Fruit fly (Drosophila melanogaster) whole organism, embryonic: Measurements from ENCODE around the gene HP5.
A peak's percentile ranks its signal among the peaks of the same experiment; 100 is the strongest.

Experiments used
- Antp ChIP-seq: fragments of 200-800 bp; sonication (Bioruptor generic); optimal IDR thresholded peaks from 3 replicates; lab custom pipeline; 2016; ENCODE audit warnings: missing biosample characterization, missing genetic modification characterization
- Bgb ChIP-seq: fragments of 200-800 bp; sonication (Bioruptor generic); IDR thresholded peaks from 2 replicates; pipeline ENCODE4 v1.3.6; 2022; ENCODE audit warnings: missing biosample characterization, missing genetic modification characterization; ENCODE audit not compliant: partially characterized antibody
- Bteb2 ChIP-seq: fragments of 200-800 bp; sonication (Bioruptor generic); optimal IDR thresholded peaks from 2 replicates; lab custom pipeline; 2016; ENCODE audit warnings: missing biosample characterization, missing genetic modification characterization
- CG10267 ChIP-seq: fragments of 200-800 bp; sonication (Bioruptor generic); optimal IDR thresholded peaks from 2 replicates; lab custom pipeline; 2018; ENCODE audit warnings: missing biosample characterization, mild to moderate bottlenecking, missing genetic modification characterization, moderate library complexity
- CG10543 ChIP-seq: fragments of 200-800 bp; sonication (Bioruptor generic); optimal IDR thresholded peaks from 3 replicates; lab custom pipeline; 2017; ENCODE audit warnings: missing biosample characterization, mild to moderate bottlenecking, missing genetic modification characterization, moderate library complexity
- CG11093 ChIP-seq: fragments of 200-800 bp; sonication (Bioruptor generic); IDR thresholded peaks from 3 replicates; pipeline ENCODE4 v1.3.6; 2022; ENCODE audit warnings: missing biosample characterization, missing genetic modification characterization
- CG11247 ChIP-seq: fragments of 200-800 bp; sonication (Bioruptor generic); IDR thresholded peaks from 2 replicates; pipeline ENCODE4 v1.3.6; 2022; ENCODE audit warnings: missing biosample characterization, missing genetic modification characterization
- CG11696 ChIP-seq: fragments of 200-800 bp; sonication (Bioruptor generic); IDR thresholded peaks from 2 replicates; pipeline ENCODE4 v1.3.6; 2022; ENCODE audit warnings: missing biosample characterization, missing genetic modification characterization
- CG11723 ChIP-seq: fragments of 200-800 bp; sonication (Bioruptor generic); optimal IDR thresholded peaks from 2 replicates; lab custom pipeline; 2017; ENCODE audit warnings: missing biosample characterization, mild to moderate bottlenecking, missing genetic modification characterization
- CG13624 ChIP-seq: fragments of 200-800 bp; sonication (Bioruptor generic); optimal IDR thresholded peaks from 2 replicates; lab custom pipeline; 2016; ENCODE audit warnings: missing biosample characterization, missing genetic modification characterization
- CG14710 ChIP-seq: fragments of 200-800 bp; sonication (Bioruptor generic); optimal IDR thresholded peaks from 3 replicates; lab custom pipeline; 2019; ENCODE audit warnings: missing biosample characterization, mild to moderate bottlenecking, missing genetic modification characterization, moderate library complexity
- CG15269 ChIP-seq: fragments of 200-800 bp; sonication (Bioruptor generic); optimal IDR thresholded peaks from 2 replicates; lab custom pipeline; 2018; ENCODE audit warnings: missing biosample characterization, mild to moderate bottlenecking, missing genetic modification characterization, moderate library complexity
- CG16815 ChIP-seq: fragments of 200-800 bp; sonication (Bioruptor generic); optimal IDR thresholded peaks from 3 replicates; lab custom pipeline; 2017; ENCODE audit warnings: missing biosample characterization, mild to moderate bottlenecking, missing genetic modification characterization
- CG17359 ChIP-seq: fragments of 200-800 bp; sonication (Bioruptor generic); optimal IDR thresholded peaks from 3 replicates; lab custom pipeline; 2018; ENCODE audit warnings: missing biosample characterization, mild to moderate bottlenecking, missing genetic modification characterization, moderate library complexity
- CG18599 ChIP-seq: fragments of 200-800 bp; sonication (Bioruptor generic); optimal IDR thresholded peaks from 3 replicates; lab custom pipeline; 2017; ENCODE audit warnings: missing biosample characterization, missing genetic modification characterization, mild to moderate bottlenecking, moderate library complexity, missing genetic modification reagents
- CG2875 ChIP-seq: fragments of 200-800 bp; sonication (Bioruptor generic); optimal IDR thresholded peaks from 2 replicates; lab custom pipeline; 2017; ENCODE audit warnings: missing biosample characterization, mild to moderate bottlenecking, missing genetic modification characterization, missing genetic modification reagents
- CG2889 ChIP-seq: fragments of 200-800 bp; sonication (Bioruptor generic); IDR thresholded peaks from 3 replicates; pipeline ENCODE4 v1.3.6; 2022; ENCODE audit warnings: missing biosample characterization, missing genetic modification characterization
- CG3065 ChIP-seq: fragments of 200-800 bp; sonication (Bioruptor generic); optimal IDR thresholded peaks from 2 replicates; lab custom pipeline; 2016; ENCODE audit warnings: missing biosample characterization, missing genetic modification characterization
- CG33557 ChIP-seq: fragments of 200-800 bp; sonication (Bioruptor generic); optimal IDR thresholded peaks from 2 replicates; lab custom pipeline; 2019; ENCODE audit warnings: missing biosample characterization, mild to moderate bottlenecking, missing genetic modification characterization, moderate library complexity
- CG3726 ChIP-seq: fragments of 200-800 bp; sonication (Bioruptor generic); IDR thresholded peaks from 3 replicates; pipeline ENCODE4, ENCODE4 v1.3.6; 2022; ENCODE audit warnings: missing biosample characterization, missing genetic modification characterization
- CG7357 ChIP-seq: fragments of 200-800 bp; sonication (Bioruptor generic); IDR thresholded peaks from 3 replicates; pipeline ENCODE4 v1.3.6; 2022; ENCODE audit warnings: missing biosample characterization, missing genetic modification characterization
- CG7745 ChIP-seq: fragments of 200-800 bp; sonication (Bioruptor generic); optimal IDR thresholded peaks from 2 replicates; lab custom pipeline; 2018; ENCODE audit warnings: missing biosample characterization, mild to moderate bottlenecking, missing genetic modification characterization, moderate library complexity
- CG7786 ChIP-seq: fragments of 200-800 bp; sonication (Bioruptor generic); optimal IDR thresholded peaks from 2 replicates; lab custom pipeline; 2016; ENCODE audit warnings: missing biosample characterization, missing genetic modification characterization
- CG7987 ChIP-seq: fragments of 200-800 bp; sonication (Bioruptor generic); optimal IDR thresholded peaks from 2 replicates; lab custom pipeline; 2018; ENCODE audit warnings: missing biosample characterization, mild to moderate bottlenecking, missing genetic modification characterization, moderate library complexity
- CG8944 ChIP-seq: fragments of 200-800 bp; sonication (Bioruptor generic); optimal IDR thresholded peaks from 3 replicates; lab custom pipeline; 2016; ENCODE audit warnings: missing biosample characterization, missing genetic modification characterization
- D19A ChIP-seq: fragments of 200-800 bp; optimal IDR thresholded peaks from 3 replicates; lab custom pipeline; 2019; ENCODE audit warnings: missing biosample characterization, mild to moderate bottlenecking, missing genetic modification characterization, moderate library complexity
- Dad ChIP-seq: fragments of 200-800 bp; sonication (Bioruptor generic); optimal IDR thresholded peaks from 3 replicates; lab custom pipeline; 2016; ENCODE audit warnings: missing biosample characterization, missing genetic modification characterization
- H2.0 ChIP-seq: fragments of 200-800 bp; sonication (Bioruptor generic); IDR thresholded peaks from 2 replicates; pipeline ENCODE4 v1.3.6; 2022; ENCODE audit warnings: missing biosample characterization, missing genetic modification characterization
- HLH4C ChIP-seq: fragments of 200-800 bp; sonication (Bioruptor generic); IDR thresholded peaks from 3 replicates; pipeline ENCODE4 v1.3.6; 2022; ENCODE audit warnings: missing biosample characterization, missing genetic modification characterization; ENCODE audit not compliant: partially characterized antibody
- Hey ChIP-seq: fragments of 200-800 bp; sonication (Bioruptor generic); optimal IDR thresholded peaks from 3 replicates; lab custom pipeline; 2018; ENCODE audit warnings: missing biosample characterization, mild to moderate bottlenecking, missing genetic modification characterization
- Hr39 ChIP-seq: fragments of >200 bp; optimal IDR thresholded peaks from 2 replicates; lab custom pipeline; 2017
- Hsf ChIP-seq: fragments of 200-800 bp; sonication (Bioruptor generic); optimal IDR thresholded peaks from 3 replicates; lab custom pipeline; 2016; ENCODE audit warnings: missing biosample characterization, missing genetic modification characterization
- Myb ChIP-seq: fragments of 200-800 bp; sonication (Bioruptor generic); optimal IDR thresholded peaks from 2 replicates; lab custom pipeline; 2016; ENCODE audit warnings: missing biosample characterization, missing genetic modification characterization
- Optix ChIP-seq: fragments of 200-800 bp; sonication (Bioruptor generic); IDR thresholded peaks from 3 replicates; pipeline ENCODE4 v1.3.6; 2022; ENCODE audit warnings: missing biosample characterization, missing genetic modification characterization
- PHDP ChIP-seq: fragments of 200-800 bp; sonication (Bioruptor generic); optimal IDR thresholded peaks from 3 replicates; lab custom pipeline; 2018; ENCODE audit warnings: missing biosample characterization, mild to moderate bottlenecking, missing genetic modification characterization, moderate library complexity
- Ptx1 ChIP-seq: fragments of 200-800 bp; sonication (Bioruptor generic); IDR thresholded peaks from 2 replicates; pipeline ENCODE4 v1.3.6; 2022; ENCODE audit warnings: missing biosample characterization, missing genetic modification characterization
- Sry-δ ChIP-seq: fragments of 200-800 bp; sonication (Bioruptor generic); optimal IDR thresholded peaks from 2 replicates; lab custom pipeline; 2016; ENCODE audit warnings: missing biosample characterization, missing genetic modification characterization
- abd-A ChIP-seq: fragments of 200-800 bp; sonication (Bioruptor generic); optimal IDR thresholded peaks from 3 replicates; lab custom pipeline; 2019; ENCODE audit warnings: missing biosample characterization, mild to moderate bottlenecking, missing genetic modification characterization, moderate library complexity
- al ChIP-seq: fragments of 200-800 bp; sonication (Bioruptor generic); IDR thresholded peaks from 2 replicates; pipeline ENCODE4 v1.3.6; 2022; ENCODE audit warnings: missing biosample characterization, missing genetic modification characterization
- ash1 ChIP-seq: fragments of 200-800 bp; sonication (Bioruptor generic); optimal IDR thresholded peaks from 2 replicates; lab custom pipeline; 2018; ENCODE audit warnings: missing biosample characterization, mild to moderate bottlenecking, missing genetic modification characterization
- ato ChIP-seq: fragments of 200-800 bp; sonication (Bioruptor generic); IDR thresholded peaks from 2 replicates; pipeline ENCODE4 v1.3.6; 2022; ENCODE audit warnings: missing biosample characterization, missing genetic modification characterization; ENCODE audit not compliant: partially characterized antibody
- br ChIP-seq: fragments of >200 bp; optimal IDR thresholded peaks from 2 replicates; lab custom pipeline; 2017
- btn ChIP-seq: fragments of 200-800 bp; sonication (Bioruptor generic); optimal IDR thresholded peaks from 2 replicates; lab custom pipeline; 2016; ENCODE audit warnings: missing biosample characterization, missing genetic modification characterization
- chm ChIP-seq: fragments of 200-800 bp; sonication (Bioruptor generic); IDR thresholded peaks from 2 replicates; pipeline ENCODE4 v1.3.6; 2022; ENCODE audit warnings: missing biosample characterization, missing genetic modification characterization
- esg ChIP-seq: fragments of 200-800 bp; sonication (Bioruptor generic); conservative IDR thresholded peaks from 2 replicates; pipeline ENCODE4 v1.3.6; 2022; ENCODE audit warnings: missing biosample characterization, missing genetic modification characterization
- gem ChIP-seq: fragments of 200-800 bp; sonication (Bioruptor generic); optimal IDR thresholded peaks from 2 replicates; lab custom pipeline; 2019; ENCODE audit warnings: missing biosample characterization, mild to moderate bottlenecking, missing genetic modification characterization, moderate library complexity
- gfzf ChIP-seq: fragments of 200-800 bp; sonication (Bioruptor generic); optimal IDR thresholded peaks from 2 replicates; lab custom pipeline; 2016; ENCODE audit warnings: missing biosample characterization, mild to moderate bottlenecking, missing genetic modification characterization, moderate library complexity
- h ChIP-seq: fragments of >200 bp; optimal IDR thresholded peaks from 2 replicates; lab custom pipeline; 2017
- psq ChIP-seq: fragments of 200-800 bp; sonication (Bioruptor generic); optimal IDR thresholded peaks from 2 replicates; lab custom pipeline; 2017; ENCODE audit warnings: missing biosample characterization, missing genetic modification characterization
- pum ChIP-seq: fragments of 200-800 bp; sonication (Bioruptor generic); optimal IDR thresholded peaks from 2 replicates; lab custom pipeline; 2016; ENCODE audit warnings: missing biosample characterization, missing genetic modification characterization
- tgo ChIP-seq: fragments of 200-800 bp; sonication (Bioruptor generic); IDR thresholded peaks from 3 replicates; pipeline ENCODE4 v1.3.6; 2022; ENCODE audit warnings: missing biosample characterization, missing genetic modification characterization
- usp ChIP-seq: fragments of >200 bp; optimal IDR thresholded peaks from 2 replicates; lab custom pipeline; 2017; ENCODE audit warnings: missing biosample characterization, missing genetic modification characterization
- zfh2 ChIP-seq: fragments of 200-800 bp; sonication (Bioruptor generic); optimal IDR thresholded peaks from 2 replicates; lab custom pipeline; 2016; ENCODE audit warnings: missing biosample characterization, missing genetic modification characterization

The HP5 gene

DNA sequence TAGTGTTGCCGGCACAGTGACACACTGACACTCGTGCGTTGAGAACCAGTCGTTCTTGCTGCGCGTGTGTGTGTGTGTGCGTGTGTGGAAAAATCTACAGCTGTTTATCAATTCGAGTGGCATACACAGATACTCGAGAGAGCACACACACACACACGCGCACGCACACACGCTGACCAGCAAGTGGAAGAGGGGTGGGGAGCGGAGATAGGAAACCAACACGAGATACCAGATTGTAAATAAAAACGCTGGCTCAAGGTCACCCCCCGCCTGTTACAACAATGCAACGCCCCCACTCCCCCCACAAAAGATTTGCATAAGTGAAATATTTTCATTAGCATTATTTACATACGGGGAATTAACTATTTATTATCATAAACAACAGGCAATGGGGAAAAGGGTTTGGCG is 27.3 kb upstream of the HP5 start (continued):
- no peak for TF ChIP-seq Myb (GFP tag; lab: Kevin White, UChicago)
- TF ChIP-seq Optix (GFP tag; lab: Robert Waterston, UW): no peak
- no peak for TF ChIP-seq H2.0 (GFP tag; lab: Robert Waterston, UW)
- no peak for TF ChIP-seq Hr39
- TF ChIP-seq PHDP (tag; lab: Kevin White, UChicago): peak; percentile 57
- TF ChIP-seq CG11723: peak; percentile 31
- TF ChIP-seq gfzf (GFP tag; lab: Kevin White, UChicago): no peak
- TF ChIP-seq CG11093 (GFP tag; lab: Robert Waterston, UW): no peak
- TF ChIP-seq Dad (GFP tag; lab: Kevin White, UChicago): no peak
- TF ChIP-seq psq (GFP tag; lab: Kevin White, UChicago): no peak
- TF ChIP-seq Antp: no peak
- TF ChIP-seq al (GFP tag; lab: Robert Waterston, UW): no peak
- peak; percentile 46 for TF ChIP-seq CG33557 (GFP tag; lab: Kevin White, UChicago)
- no peak for TF ChIP-seq esg
- no peak for TF ChIP-seq zfh2
- no peak for TF ChIP-seq HLH4C (GFP tag; lab: Robert Waterston, UW)
- TF ChIP-seq usp (GFP tag; lab: Kevin White, UChicago): no peak
- TF ChIP-seq CG10267 (tag; lab: Kevin White, UChicago): no peak
- TF ChIP-seq chm (GFP tag; lab: Robert Waterston, UW): no peak; the same call in 1 of the 2 replicates
- peak; percentile 32 for TF ChIP-seq gem (tag; lab: Kevin White, UChicago)
- peak; percentile 19 for TF ChIP-seq CG7987
- no peak for TF ChIP-seq ash1
- no peak for TF ChIP-seq Ptx1 (GFP tag; lab: Robert Waterston, UW)
- TF ChIP-seq CG13624: peak; percentile 9
- no peak for TF ChIP-seq Hsf (GFP tag; lab: Kevin White, UChicago)
- TF ChIP-seq CG16815 (GFP tag; lab: Kevin White, UChicago): no peak
- peak; percentile 16 for TF ChIP-seq D19A (tag; lab: Kevin White, UChicago)
- no peak for TF ChIP-seq CG8944
- TF ChIP-seq CG10543 (GFP tag; lab: Kevin White, UChicago): peak; percentile 81
- TF ChIP-seq CG2875: peak; percentile 27
- TF ChIP-seq Hey (tag; lab: Kevin White, UChicago): peak; percentile 68
- TF ChIP-seq CG3065 (GFP tag; lab: Kevin White, UChicago): no peak
- TF ChIP-seq CG3726 (GFP tag; lab: Robert Waterston, UW): no peak
- TF ChIP-seq pum (GFP tag; lab: Kevin White, UChicago): no peak
- no peak for TF ChIP-seq ato (GFP tag; lab: Robert Waterston, UW)
- TF ChIP-seq tgo (GFP tag; lab: Robert Waterston, UW): no peak
- TF ChIP-seq abd-A (tag; lab: Kevin White, UChicago): no peak
- TF ChIP-seq CG7357 (GFP tag; lab: Robert Waterston, UW): no peak
- TF ChIP-seq br (lab: Kevin White, UChicago): no peak
- TF ChIP-seq CG11696 (GFP tag; lab: Robert Waterston, UW): no peak
- no peak for TF ChIP-seq btn (GFP tag; lab: Kevin White, UChicago)
- peak; percentile 14 for TF ChIP-seq CG14710 (tag; lab: Kevin White, UChicago)
- TF ChIP-seq CG17359: peak; percentile 32
- no peak for TF ChIP-seq CG2889 (GFP tag; lab: Robert Waterston, UW)
- peak; percentile 44 for TF ChIP-seq CG15269 (tag; lab: Kevin White, UChicago)
- no peak for TF ChIP-seq Bteb2 (GFP tag; lab: Kevin White, UChicago)
- TF ChIP-seq CG18599 (GFP tag; lab: Kevin White, UChicago): peak; percentile 72
- TF ChIP-seq Sry-δ (GFP tag; lab: Kevin White, UChicago): no peak
- no peak for TF ChIP-seq CG11247 (GFP tag; lab: Robert Waterston, UW)
- no peak for TF ChIP-seq Bgb (GFP tag; lab: Robert Waterston, UW)
- TF ChIP-seq CG7786: no peak
- no peak for TF ChIP-seq h (lab: Kevin White, UChicago)
- TF ChIP-seq CG7745 (tag; lab: Kevin White, UChicago): no peak
